Fruit fly (Drosophila melanogaster): ENCODE data around the gene sens-2.
A peak's percentile ranks its signal among the peaks of the same experiment; 100 is the strongest.

The sens-2 gene

DNA sequence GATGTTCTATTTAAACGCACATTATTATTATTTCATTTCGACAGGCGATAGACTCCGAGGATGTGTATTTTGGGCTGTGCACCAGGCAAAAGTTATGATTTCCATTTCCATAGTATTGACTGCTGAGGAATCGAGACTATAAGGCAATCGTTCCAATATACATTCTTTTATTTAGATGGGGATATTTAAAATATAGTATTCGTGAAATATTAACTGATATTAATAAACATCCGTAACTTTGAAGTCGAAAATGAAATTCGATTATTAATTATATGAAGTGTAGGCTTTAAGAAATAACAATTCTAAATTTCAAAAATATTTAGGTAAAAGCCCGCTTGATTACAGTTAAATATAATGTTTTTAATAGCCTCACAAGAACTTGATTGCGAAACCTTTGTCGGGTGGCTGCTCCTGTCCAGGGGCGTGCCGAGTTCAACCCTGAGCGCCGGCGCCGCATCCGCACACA, 8.6 kb downstream of the sens-2 start (continued):
- TF ChIP-seq chm (GFP tag; IDR thresholded peaks at IDR 0.05): no peak
- no peak for TF ChIP-seq Taf1 (GFP tag; IDR thresholded peaks at IDR 0.05)
- TF ChIP-seq D (optimal IDR thresholded peaks at IDR 0.05): no peak
- TF ChIP-seq D (GFP tag; optimal IDR thresholded peaks at IDR 0.05): peak; percentile 66
- no peak for TF ChIP-seq Ets97D (GFP tag; optimal IDR thresholded peaks at IDR 0.05)
- TF ChIP-seq CG17802 (tag; optimal IDR thresholded peaks at IDR 0.05): no peak
- no peak for TF ChIP-seq CG31388 (GFP tag; optimal IDR thresholded peaks at IDR 0.05)
- no peak for TF ChIP-seq CrebB (tag; optimal IDR thresholded peaks at IDR 0.05)
- TF ChIP-seq sna (GFP tag; IDR thresholded peaks at IDR 0.05; ENCODE audit: partially characterized antibody): no peak
- TF ChIP-seq Ssrp (tag; optimal IDR thresholded peaks at IDR 0.05): peak; percentile 64
- TF ChIP-seq unc-4 (GFP tag; IDR thresholded peaks at IDR 0.05; ENCODE audit: partially characterized antibody): no peak
- TF ChIP-seq vnd (GFP tag; IDR thresholded peaks at IDR 0.05; ENCODE audit: partially characterized antibody): no peak
- TF ChIP-seq tio (GFP tag; optimal IDR thresholded peaks at IDR 0.05): peak; percentile 49
- peak in 1 of 2 experiments; percentile 38 for TF ChIP-seq Eip74EF (GFP tag; optimal IDR thresholded peaks at IDR 0.05)
- peak; percentile 34 for TF ChIP-seq Deaf1 (tag; optimal IDR thresholded peaks at IDR 0.05)
- no peak for TF ChIP-seq psq (GFP tag; optimal IDR thresholded peaks at IDR 0.05)
- 0 out of 3 replicates have a peak, but pooled peaks have one; percentile 54 for TF ChIP-seq CG11695 (GFP tag; IDR thresholded peaks at IDR 0.05)
- TF ChIP-seq CG14710 (tag; optimal IDR thresholded peaks at IDR 0.05): peak; percentile 79
- TF ChIP-seq CG5245 (GFP tag; optimal IDR thresholded peaks at IDR 0.05): no peak
- peak; percentile 78 for TF ChIP-seq CG33557 (GFP tag; optimal IDR thresholded peaks at IDR 0.05)
- no peak for TF ChIP-seq gt (GFP tag; IDR thresholded peaks at IDR 0.05)
- no peak for TF ChIP-seq wek (GFP tag; optimal IDR thresholded peaks at IDR 0.05)
- no peak for TF ChIP-seq HLH4C (GFP tag; IDR thresholded peaks at IDR 0.05; ENCODE audit: partially characterized antibody)
- TF ChIP-seq CG16863 (GFP tag; optimal IDR thresholded peaks at IDR 0.05): no peak
- TF ChIP-seq CG1603 (tag; optimal IDR thresholded peaks at IDR 0.05): no peak
- TF ChIP-seq CG11723 (GFP tag; optimal IDR thresholded peaks at IDR 0.05): peak; percentile 18
- TF ChIP-seq CG31224 (GFP tag; IDR thresholded peaks at IDR 0.05): no peak
- TF ChIP-seq ftz-f1 (GFP tag; optimal IDR thresholded peaks at IDR 0.05): no peak
- TF ChIP-seq yki (optimal IDR thresholded peaks at IDR 0.05): no peak
- TF ChIP-seq en (GFP tag; optimal IDR thresholded peaks at IDR 0.05): peak; percentile 17
- no peak for TF ChIP-seq B-H1 (GFP tag; IDR thresholded peaks at IDR 0.05)
- TF ChIP-seq slp2 (GFP tag; optimal IDR thresholded peaks at IDR 0.05): no peak
- TF ChIP-seq sd (tag; optimal IDR thresholded peaks at IDR 0.05): no peak
- TF ChIP-seq Hr78 (GFP tag; optimal IDR thresholded peaks at IDR 0.05): peak in 1 of 2 experiments; percentile 34
- peak; percentile 35 for TF ChIP-seq Sox102F (GFP tag; optimal IDR thresholded peaks at IDR 0.05)
- no peak for TF ChIP-seq CG18476 (GFP tag; optimal IDR thresholded peaks at IDR 0.05)
- TF ChIP-seq HmgZ (tag; optimal IDR thresholded peaks at IDR 0.05): no peak
- TF ChIP-seq pb (GFP tag; optimal IDR thresholded peaks at IDR 0.05): no peak
- no peak for TF ChIP-seq Sry-δ (GFP tag; optimal IDR thresholded peaks at IDR 0.05)
- peak; percentile 21 for TF ChIP-seq CG30431 (GFP tag; optimal IDR thresholded peaks at IDR 0.05)
- TF ChIP-seq Spps (tag; optimal IDR thresholded peaks at IDR 0.05): peak; percentile 28
- no peak for TF ChIP-seq CG3838 (GFP tag; optimal IDR thresholded peaks at IDR 0.05)
- TF ChIP-seq sug (tag; optimal IDR thresholded peaks at IDR 0.05): peak; percentile 6
- no peak for TF ChIP-seq CG7963 (GFP tag; IDR thresholded peaks at IDR 0.05; ENCODE audit: partially characterized antibody)
- no peak for TF ChIP-seq CG8281 (tag; optimal IDR thresholded peaks at IDR 0.05)
- TF ChIP-seq CG9797 (GFP tag; optimal IDR thresholded peaks at IDR 0.05): no peak
- TF ChIP-seq CG4404 (GFP tag; IDR thresholded peaks at IDR 0.05): peak; percentile 71
- no peak for TF ChIP-seq stc (GFP tag; IDR thresholded peaks at IDR 0.05)
- no peak for TF ChIP-seq dm (GFP tag; optimal IDR thresholded peaks at IDR 0.05)
- peak; percentile 35 for TF ChIP-seq cwo (GFP tag; optimal IDR thresholded peaks at IDR 0.05)
- no peak for TF ChIP-seq usp (GFP tag; optimal IDR thresholded peaks at IDR 0.05)

Measured in whole organism, embryonic.